Fruit fly (Drosophila melanogaster) whole organism, embryonic: ENCODE results near the gene CG6749.

Experiments used
- CG10274 ChIP-seq: fragments of 200-800 bp; sonication (Bioruptor generic); optimal IDR thresholded peaks from 3 replicates; lab custom pipeline; 2017; ENCODE audit warnings: missing biosample characterization, mild to moderate bottlenecking, missing genetic modification characterization
- CG16779 ChIP-seq: fragments of 200-800 bp; sonication (Bioruptor generic); IDR thresholded peaks from 2 replicates; pipeline ENCODE4 v1.3.6; 2022; ENCODE audit warnings: missing biosample characterization, missing genetic modification characterization
- CG4707 ChIP-seq: fragments of 200-800 bp; sonication (Bioruptor generic); optimal IDR thresholded peaks from 2 replicates; lab custom pipeline; 2018; ENCODE audit warnings: missing biosample characterization, mild to moderate bottlenecking, missing genetic modification characterization, moderate library complexity
- CG6254 ChIP-seq: fragments of 200-800 bp; sonication (Bioruptor generic); optimal IDR thresholded peaks from 3 replicates; lab custom pipeline; 2017; ENCODE audit warnings: mild to moderate bottlenecking, missing biosample characterization, missing genetic modification reagents, missing genetic modification characterization
- CG8478 ChIP-seq: fragments of >200 bp; optimal IDR thresholded peaks from 2 replicates; lab custom pipeline; 2018
- fd3F ChIP-seq: fragments of 200-800 bp; sonication (Bioruptor generic); optimal IDR thresholded peaks from 2 replicates; lab custom pipeline; 2018; ENCODE audit warnings: missing biosample characterization, mild to moderate bottlenecking, missing genetic modification characterization, moderate library complexity
- sim ChIP-seq: fragments of 200-800 bp; sonication (Bioruptor generic); IDR thresholded peaks from 2 replicates; pipeline ENCODE4 v1.3.6; 2022; ENCODE audit warnings: missing biosample characterization, missing genetic modification characterization

- TF ChIP-seq fd3F (GFP tag; lab: Kevin White, UChicago) (no peak), sim (GFP tag; lab: Robert Waterston, UW) (no peak), CG16779 (GFP tag; lab: Robert Waterston, UW) (no peak), CG10274 (GFP tag; lab: Kevin White, UChicago) (no peak), CG8478 (no peak), CG4707 (GFP tag; lab: Kevin White, UChicago) (no peak), CG6254 (no peak)
These were observed 38.8 kb downstream of the CG6749 start for dm6 chr3L:9694867-9695236.
